Fruit fly (Drosophila melanogaster): ENCODE results near the gene CG32152.

The CG32152 gene

dm6 chr3L:16128481-16128972 lies 15.3 kb downstream of the CG32152 start, which contains the start of gene Pgm1 (continued):
- peak; percentile 68 for TF ChIP-seq Dek (tag; optimal IDR thresholded peaks at IDR 0.05)
- TF ChIP-seq Dip2 (GFP tag; IDR thresholded peaks at IDR 0.05): 0 out of 2 replicates have a peak, but pooled peaks have one; percentile 22
- peak; percentile 64 for TF ChIP-seq ttk (GFP tag; IDR thresholded peaks at IDR 0.05)
- peak; percentile 94 for TF ChIP-seq lilli (GFP tag; optimal IDR thresholded peaks at IDR 0.05)
- no peak for TF ChIP-seq gsb-n (tag; optimal IDR thresholded peaks at IDR 0.05)
- peak; percentile 65 for TF ChIP-seq Nf-YB (GFP tag; optimal IDR thresholded peaks at IDR 0.05)
- TF ChIP-seq Jarid2 (GFP tag; optimal IDR thresholded peaks at IDR 0.05): no peak
- peak; percentile 75 for TF ChIP-seq CG17359 (tag; optimal IDR thresholded peaks at IDR 0.05)
- no peak for TF ChIP-seq CG13894 (tag; optimal IDR thresholded peaks at IDR 0.05)
- TF ChIP-seq pzg (GFP tag; optimal IDR thresholded peaks at IDR 0.05): peak; percentile 31
- peak; percentile 89 to 90 for TF ChIP-seq dpn (GFP tag; optimal IDR thresholded peaks at IDR 0.05)
- no peak for TF ChIP-seq pan (optimal IDR thresholded peaks at IDR 0.05)
- peak in 1 of 2 experiments; percentile 85 for TF ChIP-seq pan (GFP tag; optimal IDR thresholded peaks at IDR 0.05 in 1 of 2, IDR thresholded peaks at IDR 0.05 in 1 of 2)
- TF ChIP-seq fu2 (GFP tag; optimal IDR thresholded peaks at IDR 0.05): peak; percentile 85
- peak; percentile 81 for TF ChIP-seq Myb (GFP tag; optimal IDR thresholded peaks at IDR 0.05)
- peak; percentile 77 for TF ChIP-seq CG2712 (tag; optimal IDR thresholded peaks at IDR 0.05)
- peak; percentile 70 for TF ChIP-seq Hmx (GFP tag; optimal IDR thresholded peaks at IDR 0.05)
- peak; percentile 73 for TF ChIP-seq wek (GFP tag; optimal IDR thresholded peaks at IDR 0.05)
- TF ChIP-seq NC2α (GFP tag; optimal IDR thresholded peaks at IDR 0.05): peak; percentile 79
- peak; percentile 20; the same call in 1 of the 4 replicates for TF ChIP-seq Dll (GFP tag; IDR thresholded peaks at IDR 0.05; ENCODE audit: partially characterized antibody)
- TF ChIP-seq az2 (GFP tag; optimal IDR thresholded peaks at IDR 0.05): peak; percentile 83
- peak; percentile 54; the same call in 1 of the 2 replicates for TF ChIP-seq Nf-YA (GFP tag; IDR thresholded peaks at IDR 0.05)
- peak in 1 of 2 experiments; percentile 35 for TF ChIP-seq insv (GFP tag; optimal IDR thresholded peaks at IDR 0.05)
- TF ChIP-seq TFAM (GFP tag; optimal IDR thresholded peaks at IDR 0.05): peak; percentile 9
- peak; percentile 69 for TF ChIP-seq CG10959 (GFP tag; IDR thresholded peaks at IDR 0.05)
- peak; percentile 67 for TF ChIP-seq CG11085 (GFP tag; IDR thresholded peaks at IDR 0.05)
- TF ChIP-seq cas (GFP tag; IDR thresholded peaks at IDR 0.05): peak; percentile 49; the same call in 1 of the 2 replicates
- TF ChIP-seq sc (optimal IDR thresholded peaks at IDR 0.05): no peak
- peak; percentile 50 for TF ChIP-seq sc (GFP tag; optimal IDR thresholded peaks at IDR 0.05)
- peak; percentile 38 for TF ChIP-seq fd102C (GFP tag; optimal IDR thresholded peaks at IDR 0.05)
- TF ChIP-seq CG3838 (GFP tag; optimal IDR thresholded peaks at IDR 0.05): peak; percentile 55
- peak; percentile 83 for TF ChIP-seq da (GFP tag; optimal IDR thresholded peaks at IDR 0.05)
- peak; percentile 53 for TF ChIP-seq tio (GFP tag; optimal IDR thresholded peaks at IDR 0.05)
- peak; percentile 46 for TF ChIP-seq CG17186 (GFP tag; optimal IDR thresholded peaks at IDR 0.05)
- TF ChIP-seq chif (GFP tag; optimal IDR thresholded peaks at IDR 0.05): peak; percentile 88 to 90
- TF ChIP-seq Atf6 (GFP tag; IDR thresholded peaks at IDR 0.05): peak; percentile 77
- peak; percentile 85 for TF ChIP-seq CG12942 (GFP tag; optimal IDR thresholded peaks at IDR 0.05)
- peak; percentile 82 for TF ChIP-seq Ptx1 (GFP tag; IDR thresholded peaks at IDR 0.05)
- TF ChIP-seq CG15269 (tag; optimal IDR thresholded peaks at IDR 0.05): no peak
- TF ChIP-seq h (optimal IDR thresholded peaks at IDR 0.05): no peak
- no peak for TF ChIP-seq ham (GFP tag; IDR thresholded peaks at IDR 0.05)
- TF ChIP-seq CG15073 (GFP tag; optimal IDR thresholded peaks at IDR 0.05): no peak
- TF ChIP-seq klu (GFP tag; IDR thresholded peaks at IDR 0.05): 0 out of 2 replicates have a peak, but pooled peaks have one; percentile 28
- TF ChIP-seq lbe (GFP tag; optimal IDR thresholded peaks at IDR 0.05): peak; percentile 83
- peak; percentile 66 for TF ChIP-seq B-H1 (GFP tag; IDR thresholded peaks at IDR 0.05)
- TF ChIP-seq CTCF (GFP tag; optimal IDR thresholded peaks at IDR 0.05): no peak
- TF ChIP-seq CG12299 (tag; optimal IDR thresholded peaks at IDR 0.05): peak; percentile 69
- no peak; the same call in 1 of the 2 replicates for TF ChIP-seq CG9932 (GFP tag; IDR thresholded peaks at IDR 0.05)
- TF ChIP-seq CG2129 (GFP tag; IDR thresholded peaks at IDR 0.05; ENCODE audit: partially characterized antibody): no peak
- TF ChIP-seq grn (GFP tag; optimal IDR thresholded peaks at IDR 0.05): peak; percentile 96
- peak; percentile 80 for TF ChIP-seq CG17829 (tag; optimal IDR thresholded peaks at IDR 0.05)
- peak; percentile 92 for TF ChIP-seq CG13624 (GFP tag; optimal IDR thresholded peaks at IDR 0.05)
